ENCODE assay signal across 4 worm cellular contexts in genomic region chrV:7196498-7196966, ce11.
TF ChIP-seq lines count a peak whose summit lies in the region.

TSS of gene F09G2.2 (plus strand) at chrV:7196916.

TF ChIP-seq in whole organism, L2 larva, 48 proteins besides CTCF, POLR2A, EP300 and RAD21 (continued from another document):
- TF ChIP-seq mab-5 (tag; optimal IDR thresholded peaks at IDR 0.05; lab: Kevin White, UChicago) (peak; percentile 76), skn-1 (tag; optimal IDR thresholded peaks at IDR 0.05; lab: Kevin White, UChicago) (no peak), nhr-129 (tag; optimal IDR thresholded peaks at IDR 0.05; lab: Kevin White, UChicago) (peak; percentile 90), nhr-12 (tag; optimal IDR thresholded peaks at IDR 0.05; lab: Kevin White, UChicago) (no peak), dmd-4 (tag; optimal IDR thresholded peaks at IDR 0.05; lab: Kevin White, UChicago) (no peak), ama-1 (optimal IDR thresholded peaks at IDR 0.05; lab: Kevin White, UChicago) (peak; percentile 64), snpc-4 (tag; optimal IDR thresholded peaks at IDR 0.05; lab: Kevin White, UChicago) (peak; percentile 71), ztf-11 (tag; optimal IDR thresholded peaks at IDR 0.05; lab: Kevin White, UChicago) (no peak), ztf-1 (GFP tag; conservative IDR thresholded peaks at IDR 0.05; lab: Robert Waterston, UW) (no peak), sma-9 (GFP tag; optimal IDR thresholded peaks at IDR 0.05; lab: Kevin White, UChicago) (peak; percentile 93), sma-9 (tag; optimal IDR thresholded peaks at IDR 0.05; lab: Kevin White, UChicago) (no peak), nhr-21 (tag; optimal IDR thresholded peaks at IDR 0.05; lab: Kevin White, UChicago) (peak; percentile 88), elt-3 (tag; optimal IDR thresholded peaks at IDR 0.05; lab: Kevin White, UChicago) (no peak), nhr-11 (tag; optimal IDR thresholded peaks at IDR 0.05; lab: Kevin White, UChicago) (no peak), unc-55 (GFP tag; optimal IDR thresholded peaks at IDR 0.05; lab: Kevin White, UChicago) (peak; percentile 96), nhr-23 (tag; optimal IDR thresholded peaks at IDR 0.05; lab: Kevin White, UChicago) (no peak), aly-2 (tag; optimal IDR thresholded peaks at IDR 0.05; lab: Kevin White, UChicago) (no peak), lsy-2 (tag; optimal IDR thresholded peaks at IDR 0.05; lab: Kevin White, UChicago) (peak; percentile 73 to 92), nhr-237 (tag; optimal IDR thresholded peaks at IDR 0.05; lab: Kevin White, UChicago) (no peak), blmp-1 (tag; optimal IDR thresholded peaks at IDR 0.05; lab: Kevin White, UChicago; ENCODE audit: insufficient read depth) (peak; percentile 76), crh-2 (tag; optimal IDR thresholded peaks at IDR 0.05; lab: Kevin White, UChicago) (peak; percentile 95), unc-62 (GFP tag; optimal IDR thresholded peaks at IDR 0.05; lab: Kevin White, UChicago) (no peak), mdl-1 (tag; optimal IDR thresholded peaks at IDR 0.05; lab: Kevin White, UChicago) (peak in 1 of 2 experiments; percentile 48), sem-4 (tag; optimal IDR thresholded peaks at IDR 0.05; lab: Kevin White, UChicago) (peak; percentile 84), nhr-77 (tag; optimal IDR thresholded peaks at IDR 0.05; lab: Kevin White, UChicago) (peak; percentile 45), nhr-10 (tag; optimal IDR thresholded peaks at IDR 0.05; lab: Kevin White, UChicago) (no peak)

TF ChIP-seq in whole organism, L4 larva, 104 proteins besides CTCF, POLR2A, EP300 and RAD21 (continued from another document and continues in another):
- TF ChIP-seq unc-39 (tag; optimal IDR thresholded peaks at IDR 0.05; lab: Kevin White, UChicago) (no peak), nhr-42 (GFP tag; IDR thresholded peaks at IDR 0.05; lab: Robert Waterston, UW) (peak; percentile 72; the same call in 1 of the 2 replicates), madf-9 (GFP tag; conservative IDR thresholded peaks at IDR 0.05; lab: Robert Waterston, UW) (peak; percentile 73), ceh-28 (tag; optimal IDR thresholded peaks at IDR 0.05; lab: Kevin White, UChicago) (no peak), snpc-1.2 (GFP tag; IDR thresholded peaks at IDR 0.05; lab: Robert Waterston, UW) (peak; percentile 53; the same call in 1 of the 2 replicates), ceh-44 (GFP tag; IDR thresholded peaks at IDR 0.05; lab: Robert Waterston, UW) (no peak), F10B5.3 (tag; optimal IDR thresholded peaks at IDR 0.05; lab: Kevin White, UChicago) (no peak), egl-27 (tag; optimal IDR thresholded peaks at IDR 0.05; lab: Kevin White, UChicago) (no peak), nhr-76 (tag; optimal IDR thresholded peaks at IDR 0.05; lab: Kevin White, UChicago) (no peak), tra-1 (GFP tag; IDR thresholded peaks at IDR 0.05; lab: Robert Waterston, UW) (peak; percentile 89), mdt-29 (GFP tag; IDR thresholded peaks at IDR 0.05; lab: Robert Waterston, UW) (0 out of 2 replicates have a peak, but pooled peaks have one; percentile 30), hmg-1.1 (GFP tag; IDR thresholded peaks at IDR 0.05; lab: Robert Waterston, UW) (peak; percentile 89), zip-11 (GFP tag; IDR thresholded peaks at IDR 0.05; lab: Robert Waterston, UW) (no peak), lin-38 (GFP tag; IDR thresholded peaks at IDR 0.05; lab: Robert Waterston, UW) (peak; percentile 87), unc-62 (GFP tag; optimal IDR thresholded peaks at IDR 0.05 in 1 of 2; lab: Kevin White, UChicago) (peak in 1 of 2 experiments; percentile 98), unc-62 (tag; optimal IDR thresholded peaks at IDR 0.05; lab: Kevin White, UChicago) (no peak), lsy-2 (tag; optimal IDR thresholded peaks at IDR 0.05; lab: Kevin White, UChicago) (peak; percentile 71 to 93), mdl-1 (tag; optimal IDR thresholded peaks at IDR 0.05; lab: Kevin White, UChicago) (peak in 1 of 2 experiments; percentile 65), saeg-2 (GFP tag; IDR thresholded peaks at IDR 0.05; lab: Robert Waterston, UW) (no peak), ceh-62 (tag; optimal IDR thresholded peaks at IDR 0.05; lab: Kevin White, UChicago) (no peak), fos-1 (tag; optimal IDR thresholded peaks at IDR 0.05; lab: Kevin White, UChicago) (no peak), nhr-10 (tag; optimal IDR thresholded peaks at IDR 0.05; lab: Kevin White, UChicago) (no peak), nhr-41 (GFP tag; IDR thresholded peaks at IDR 0.05; lab: Robert Waterston, UW) (no peak), dmd-9 (GFP tag; IDR thresholded peaks at IDR 0.05; lab: Robert Waterston, UW) (0 out of 2 replicates have a peak, but pooled peaks have one; percentile 45), lin-1 (GFP tag; IDR thresholded peaks at IDR 0.05; lab: Robert Waterston, UW) (peak; percentile 65), snpc-4 (tag; optimal IDR thresholded peaks at IDR 0.05; lab: Kevin White, UChicago) (peak; percentile 24), T20F7.1 (GFP tag; optimal IDR thresholded peaks at IDR 0.05; lab: Kevin White, UChicago) (no peak), F26F4.8 (GFP tag; conservative IDR thresholded peaks at IDR 0.05; lab: Robert Waterston, UW) (no peak), spr-1 (tag; optimal IDR thresholded peaks at IDR 0.05; lab: Kevin White, UChicago) (peak; percentile 56), ceh-20 (GFP tag; IDR thresholded peaks at IDR 0.05; lab: Robert Waterston, UW) (peak; percentile 88), pha-4 (GFP tag; IDR thresholded peaks at IDR 0.05; lab: Robert Waterston, UW) (peak; percentile 78; the same call in 1 of the 2 replicates), pha-4 (tag; optimal IDR thresholded peaks at IDR 0.05; lab: Kevin White, UChicago) (no peak), daf-8 (GFP tag; IDR thresholded peaks at IDR 0.05; lab: Robert Waterston, UW) (no peak), ctbp-1 (GFP tag; IDR thresholded peaks at IDR 0.05; lab: Robert Waterston, UW) (peak; percentile 74), spr-3 (GFP tag; optimal IDR thresholded peaks at IDR 0.05; lab: Kevin White, UChicago) (peak; percentile 46), lin-15B (tag; optimal IDR thresholded peaks at IDR 0.05; lab: Kevin White, UChicago) (peak; percentile 28)

TF ChIP-seq in whole organism, late embryonic, 69 proteins besides CTCF, POLR2A, EP300 and RAD21 (continued from another document):
- no peak for TF ChIP-seq lin-11 (tag; optimal IDR thresholded peaks at IDR 0.05; lab: Kevin White, UChicago)
- TF ChIP-seq nhr-11 (tag; optimal IDR thresholded peaks at IDR 0.05; lab: Kevin White, UChicago), result no peak
- no peak for TF ChIP-seq odd-2 (tag; optimal IDR thresholded peaks at IDR 0.05; lab: Kevin White, UChicago)
- TF ChIP-seq ceh-19 (GFP tag; optimal IDR thresholded peaks at IDR 0.05; lab: Kevin White, UChicago), result no peak
- TF ChIP-seq unc-3 (GFP tag; conservative IDR thresholded peaks at IDR 0.05; lab: Robert Waterston, UW), result no peak
- no peak for TF ChIP-seq unc-3 (tag; optimal IDR thresholded peaks at IDR 0.05; lab: Kevin White, UChicago)
- TF ChIP-seq pha-4 (tag; optimal IDR thresholded peaks at IDR 0.05; lab: Kevin White, UChicago), result no peak
- no peak for TF ChIP-seq ceh-48 (tag; optimal IDR thresholded peaks at IDR 0.05; lab: Kevin White, UChicago)
- no peak for TF ChIP-seq F13H6.1 (tag; optimal IDR thresholded peaks at IDR 0.05; lab: Kevin White, UChicago)
- no peak for TF ChIP-seq zip-5 (tag; optimal IDR thresholded peaks at IDR 0.05; lab: Kevin White, UChicago)
- peak; percentile 50 for TF ChIP-seq rnt-1 (tag; optimal IDR thresholded peaks at IDR 0.05; lab: Kevin White, UChicago)
- peak; percentile 73 for TF ChIP-seq unc-55 (GFP tag; optimal IDR thresholded peaks at IDR 0.05; lab: Kevin White, UChicago)
- TF ChIP-seq unc-42 (tag; optimal IDR thresholded peaks at IDR 0.05; lab: Kevin White, UChicago), result peak; percentile 58
- peak; percentile 25 for TF ChIP-seq ref-2 (tag; optimal IDR thresholded peaks at IDR 0.05; lab: Kevin White, UChicago)
- TF ChIP-seq ceh-14 (tag; optimal IDR thresholded peaks at IDR 0.05; lab: Kevin White, UChicago), result peak; percentile 1
- peak; percentile 64 for TF ChIP-seq tbx-2 (tag; optimal IDR thresholded peaks at IDR 0.05; lab: Kevin White, UChicago)
- no peak for TF ChIP-seq T23F11.4 (GFP tag; optimal IDR thresholded peaks at IDR 0.05; lab: Kevin White, UChicago)
- peak; percentile 88 for TF ChIP-seq nfya-1 (tag; optimal IDR thresholded peaks at IDR 0.05; lab: Kevin White, UChicago)
- no peak for TF ChIP-seq pqm-1 (tag; optimal IDR thresholded peaks at IDR 0.05; lab: Kevin White, UChicago)
- no peak for TF ChIP-seq hlh-6 (tag; optimal IDR thresholded peaks at IDR 0.05; lab: Kevin White, UChicago)
- no peak for TF ChIP-seq sox-2 (GFP tag; IDR thresholded peaks at IDR 0.05; lab: Robert Waterston, UW)
- no peak for TF ChIP-seq lim-6 (tag; optimal IDR thresholded peaks at IDR 0.05; lab: Kevin White, UChicago)
- TF ChIP-seq fax-1 (tag; optimal IDR thresholded peaks at IDR 0.05; lab: Kevin White, UChicago), result no peak
- no peak for TF ChIP-seq mec-3 (tag; optimal IDR thresholded peaks at IDR 0.05; lab: Kevin White, UChicago; ENCODE audit: borderline replicate concordance)
- no peak for TF ChIP-seq sdc-2 (tag; optimal IDR thresholded peaks at IDR 0.05; lab: Kevin White, UChicago)
- no peak for TF ChIP-seq C08G9.2 (tag; optimal IDR thresholded peaks at IDR 0.05; lab: Kevin White, UChicago)

TF ChIP-seq in whole organism, mixed stage, embryonic, 35 proteins besides CTCF, POLR2A, EP300 and RAD21 (continued from another document):
- TF ChIP-seq ham-2 (GFP tag; optimal IDR thresholded peaks at IDR 0.05; lab: Kevin White, UChicago) (no peak), ztf-11 (tag; optimal IDR thresholded peaks at IDR 0.05; lab: Kevin White, UChicago) (peak; percentile 63), nhr-2 (tag; optimal IDR thresholded peaks at IDR 0.05; lab: Kevin White, UChicago) (peak; percentile 30), lsy-2 (tag; optimal IDR thresholded peaks at IDR 0.05; lab: Kevin White, UChicago) (peak; percentile 73), M03D4.4 (tag; optimal IDR thresholded peaks at IDR 0.05; lab: Kevin White, UChicago) (peak; percentile 20)
